Worm (Caenorhabditis elegans) whole organism, L2 larva: ENCODE data around the gene C05D2.8.

Experiments used
- C34F6.9 ChIP-seq: fragments of 150-350 bp; optimal IDR thresholded peaks from 2 replicates; lab custom pipeline; 2014; ENCODE audit warnings: missing biosample characterization, missing genetic modification characterization
- F13H6.1 ChIP-seq: sonication (generic microtip); optimal IDR thresholded peaks from 2 replicates; lab custom pipeline; 2016; ENCODE audit warnings: missing genetic modification characterization, missing compliant biosample characterization
- R02D3.7 ChIP-seq: fragments of 150-350 bp; optimal IDR thresholded peaks from 2 replicates; lab custom pipeline; 2014; ENCODE audit warnings: missing biosample characterization, missing genetic modification characterization
- Y55F3AM.14 ChIP-seq: fragments of 200-800 bp; sonication (Bioruptor generic); optimal IDR thresholded peaks from 2 replicates; lab custom pipeline; 2018; ENCODE audit warnings: mild to moderate bottlenecking, missing genetic modification characterization, missing compliant biosample characterization
- alr-1 ChIP-seq: fragments of 150-350 bp; optimal IDR thresholded peaks from 2 replicates; lab custom pipeline; 2014; ENCODE audit warnings: missing biosample characterization, missing genetic modification characterization
- aly-2 ChIP-seq: fragments of 150-350 bp; optimal IDR thresholded peaks from 2 replicates; lab custom pipeline; 2014; ENCODE audit warnings: missing biosample characterization, missing genetic modification characterization
- ama-1 ChIP-seq: fragments of 150-350 bp; optimal IDR thresholded peaks from 2 replicates; lab custom pipeline; 2018; ENCODE audit warnings: inconsistent platforms
- blmp-1 ChIP-seq: sonication (generic microtip); optimal IDR thresholded peaks from 2 replicates; lab custom pipeline; 2017; ENCODE audit warnings: missing genetic modification characterization, mild to moderate bottlenecking, missing compliant biosample characterization, antibody characterized with exemption, moderate library complexity; ENCODE audit not compliant: insufficient read depth
- ceh-16 ChIP-seq: fragments of 150-350 bp; optimal IDR thresholded peaks from 2 replicates; lab custom pipeline; 2014; ENCODE audit warnings: missing biosample characterization, missing genetic modification characterization
- ceh-82 ChIP-seq: fragments of 150-350 bp; optimal IDR thresholded peaks from 2 replicates; lab custom pipeline; 2014; ENCODE audit warnings: missing biosample characterization, missing genetic modification characterization
- crh-2 ChIP-seq: sonication (generic microtip); optimal IDR thresholded peaks from 2 replicates; lab custom pipeline; 2017; ENCODE audit warnings: missing biosample characterization, missing genetic modification characterization
- elt-3 ChIP-seq: sonication (generic microtip); optimal IDR thresholded peaks from 2 replicates; lab custom pipeline; 2017; ENCODE audit warnings: missing biosample characterization, missing genetic modification characterization
- fos-1 ChIP-seq: fragments of 150-350 bp; optimal IDR thresholded peaks from 2 replicates; lab custom pipeline; 2014; ENCODE audit warnings: missing biosample characterization, missing genetic modification characterization
- gmeb-1 ChIP-seq: fragments of 150-350 bp; optimal IDR thresholded peaks from 2 replicates; lab custom pipeline; 2014; ENCODE audit warnings: missing biosample characterization, missing genetic modification characterization
- lin-11 ChIP-seq: fragments of 150-350 bp; sonication (generic microtip); optimal IDR thresholded peaks from 2 replicates; lab custom pipeline; 2014; ENCODE audit warnings: missing biosample characterization, missing genetic modification characterization, inconsistent platforms, mixed read lengths
- lin-13 ChIP-seq: fragments of 150-350 bp; optimal IDR thresholded peaks from 2 replicates; lab custom pipeline; 2014; ENCODE audit warnings: missing biosample characterization, missing genetic modification reagents, missing genetic modification characterization
- lin-39 ChIP-seq: fragments of 150-350 bp; optimal IDR thresholded peaks from 2 replicates; lab custom pipeline; 2014; ENCODE audit warnings: missing biosample characterization, missing genetic modification reagents, missing genetic modification characterization
- lsy-2 ChIP-seq, 2 experiments: fragments of 150-350 bp in 1 of 2; sonication (generic microtip) in 1 of 2; optimal IDR thresholded peaks; 2 replicates each; lab custom pipeline; 2014 to 2017; ENCODE audit warnings: missing biosample characterization in 2 of 2, missing genetic modification characterization in 2 of 2
- mab-5 ChIP-seq: fragments of 150-350 bp; optimal IDR thresholded peaks from 2 replicates; lab custom pipeline; 2014; ENCODE audit warnings: missing biosample characterization, missing genetic modification characterization
- mbf-1 ChIP-seq: sonication (generic microtip); optimal IDR thresholded peaks from 2 replicates; lab custom pipeline; 2017; ENCODE audit warnings: missing biosample characterization, missing genetic modification characterization
- mdl-1 ChIP-seq, 2 experiments: fragments of 150-350 bp in 1 of 2; sonication (generic microtip) in 1 of 2; optimal IDR thresholded peaks; 2 replicates each; lab custom pipeline; 2017; ENCODE audit warnings: missing biosample characterization in 2 of 2, missing genetic modification characterization in 2 of 2
- nhr-10 ChIP-seq: sonication (generic microtip); optimal IDR thresholded peaks from 2 replicates; lab custom pipeline; 2017; ENCODE audit warnings: missing biosample characterization, missing genetic modification characterization
- nhr-11 ChIP-seq: fragments of 150-350 bp; optimal IDR thresholded peaks from 2 replicates; lab custom pipeline; 2014; ENCODE audit warnings: missing biosample characterization, missing genetic modification characterization
- nhr-12 ChIP-seq: fragments of 150-350 bp; optimal IDR thresholded peaks from 2 replicates; lab custom pipeline; 2014; ENCODE audit warnings: missing biosample characterization, missing genetic modification characterization
- nhr-129 ChIP-seq: fragments of 150-350 bp; optimal IDR thresholded peaks from 2 replicates; lab custom pipeline; 2014; ENCODE audit warnings: missing biosample characterization, missing genetic modification characterization
- nhr-21 ChIP-seq: fragments of 150-350 bp; optimal IDR thresholded peaks from 2 replicates; lab custom pipeline; 2014; ENCODE audit warnings: missing biosample characterization, missing genetic modification characterization
- nhr-23 ChIP-seq: fragments of 150-350 bp; optimal IDR thresholded peaks from 2 replicates; lab custom pipeline; 2014; ENCODE audit warnings: missing biosample characterization, missing genetic modification reagents, missing genetic modification characterization
- nhr-237 ChIP-seq: fragments of 150-350 bp; optimal IDR thresholded peaks from 2 replicates; lab custom pipeline; 2014; ENCODE audit warnings: missing biosample characterization, missing genetic modification characterization
- nhr-25 ChIP-seq: fragments of 150-350 bp; sonication (generic microtip); optimal IDR thresholded peaks from 3 replicates; lab custom pipeline; 2014; ENCODE audit warnings: missing biosample characterization, missing genetic modification characterization
- nhr-6 ChIP-seq: fragments of 150-350 bp; optimal IDR thresholded peaks from 2 replicates; lab custom pipeline; 2014; ENCODE audit warnings: missing biosample characterization, missing genetic modification characterization
- peb-1 ChIP-seq: fragments of 150-350 bp; optimal IDR thresholded peaks from 2 replicates; lab custom pipeline; 2014; ENCODE audit warnings: missing biosample characterization, missing genetic modification characterization
- sem-4 ChIP-seq: fragments of 150-350 bp; optimal IDR thresholded peaks from 2 replicates; lab custom pipeline; 2014; ENCODE audit warnings: missing biosample characterization, missing genetic modification reagents, missing genetic modification characterization
- skn-1 ChIP-seq: sonication (generic microtip); optimal IDR thresholded peaks from 2 replicates; lab custom pipeline; 2017; ENCODE audit warnings: missing biosample characterization, missing genetic modification characterization
- sma-3 ChIP-seq: sonication (generic microtip); optimal IDR thresholded peaks from 2 replicates; lab custom pipeline; 2016; ENCODE audit warnings: missing genetic modification reagents, missing genetic modification characterization, missing compliant biosample characterization
- sma-9 ChIP-seq, 2 experiments: fragments of 150-350 bp in 1 of 2; sonication (generic microtip) in 1 of 2; optimal IDR thresholded peaks; 2 replicates each; lab custom pipeline; 2014 to 2016; ENCODE audit warnings: missing genetic modification characterization in 2 of 2, mild to moderate bottlenecking in 1 of 2, missing biosample characterization in 1 of 2, missing compliant biosample characterization in 1 of 2, missing genetic modification reagents in 1 of 2, moderate library complexity in 1 of 2
- snpc-4 ChIP-seq: fragments of 150-350 bp; optimal IDR thresholded peaks from 2 replicates; lab custom pipeline; 2014; ENCODE audit warnings: missing biosample characterization, missing genetic modification characterization
- unc-39 ChIP-seq: fragments of 150-350 bp; optimal IDR thresholded peaks from 2 replicates; lab custom pipeline; 2014; ENCODE audit warnings: missing biosample characterization, missing genetic modification characterization
- unc-55 ChIP-seq: fragments of 150-350 bp; sonication (generic microtip); optimal IDR thresholded peaks from 3 replicates; lab custom pipeline; 2014; ENCODE audit warnings: missing biosample characterization, missing genetic modification reagents, missing genetic modification characterization
- unc-62 ChIP-seq: fragments of 150-350 bp; optimal IDR thresholded peaks from 2 replicates; lab custom pipeline; 2014; ENCODE audit warnings: missing biosample characterization, missing genetic modification reagents, missing genetic modification characterization
- zag-1 ChIP-seq: fragments of 150-350 bp; optimal IDR thresholded peaks from 2 replicates; lab custom pipeline; 2014; ENCODE audit warnings: missing biosample characterization, missing genetic modification characterization
- ztf-1 ChIP-seq: fragments of 200-800 bp; sonication (Bioruptor generic); conservative IDR thresholded peaks from 2 replicates; pipeline ENCODE4 v1.3.6; 2022; ENCODE audit warnings: missing genetic modification characterization, missing compliant biosample characterization
- ztf-4 ChIP-seq: fragments of 150-350 bp; optimal IDR thresholded peaks from 2 replicates; lab custom pipeline; 2014; ENCODE audit warnings: missing biosample characterization, missing genetic modification characterization

Gene C05D2.8

DNA sequence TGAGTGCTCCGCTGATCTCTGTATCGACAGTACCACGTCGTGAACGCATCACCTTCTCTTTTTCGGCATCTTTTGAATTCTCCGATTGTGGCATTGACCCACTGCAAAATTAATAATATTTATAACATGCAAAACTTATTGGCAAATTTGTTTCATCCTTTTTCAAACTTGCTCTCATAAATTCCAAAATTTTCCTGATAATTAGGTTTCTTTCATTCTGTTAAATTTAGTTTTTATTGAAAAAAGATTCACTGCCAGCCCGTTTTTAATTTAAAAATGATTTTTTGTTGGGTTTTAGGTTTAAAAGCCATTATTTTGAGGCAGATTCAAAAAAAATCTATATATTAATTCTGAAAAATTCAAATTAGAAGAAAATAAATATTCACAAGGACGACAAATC is 10.2 kb downstream of the C05D2.8 start, which contains the start of gene wdr-37:
Gene wdr-37 (minus strand): TSS at position 101 of the 400 bp plus-strand sequence.
- TF ChIP-seq nhr-11 (tag; lab: Kevin White, UChicago): no peak
- TF ChIP-seq nhr-25 (tag; lab: Kevin White, UChicago): peak; percentile 5
- no peak for TF ChIP-seq unc-62
- no peak for TF ChIP-seq aly-2 (tag; lab: Kevin White, UChicago)

DNA sequence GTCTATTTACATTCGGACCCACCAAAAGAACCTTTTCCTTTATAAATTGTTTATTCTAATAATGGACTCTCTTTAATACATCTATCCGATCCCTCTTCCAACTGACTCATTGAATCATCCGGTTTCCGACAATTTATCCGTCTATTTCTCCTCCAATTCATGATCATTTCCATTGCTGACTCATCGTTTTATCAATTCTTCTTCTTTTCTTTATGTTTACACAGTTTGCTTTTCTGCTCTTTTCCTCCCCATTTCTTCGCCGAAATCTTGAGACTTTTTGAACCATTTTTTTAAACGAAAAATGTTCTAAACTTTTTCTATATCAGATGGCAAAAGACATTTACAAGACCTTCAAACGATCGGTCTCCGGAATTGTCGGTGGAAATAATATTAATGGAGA is 14.7 kb downstream of the C05D2.8 start, which contains the start of gene ced-6:
Gene ced-6 (plus strand): TSS at position 327 of the 400 bp plus-strand sequence.
- TF ChIP-seq ama-1 (lab: Kevin White, UChicago) (no peak), nhr-12 (tag; lab: Kevin White, UChicago) (no peak), F13H6.1 (tag; lab: Kevin White, UChicago) (no peak), sma-3 (GFP tag; lab: Kevin White, UChicago) (peak; percentile 9), unc-39 (tag; lab: Kevin White, UChicago) (no peak), unc-62 (no peak), ztf-4 (tag; lab: Kevin White, UChicago) (no peak), Y55F3AM.14 (GFP tag; lab: Kevin White, UChicago) (no peak), mab-5 (tag; lab: Kevin White, UChicago) (no peak), lsy-2 (tag; optimal IDR thresholded peaks at IDR 0.05; lab: Kevin White, UChicago) (no peak), alr-1 (no peak), sem-4 (tag; lab: Kevin White, UChicago) (no peak), skn-1 (no peak), zag-1 (tag; lab: Kevin White, UChicago) (no peak), nhr-25 (tag; lab: Kevin White, UChicago) (no peak), aly-2 (tag; lab: Kevin White, UChicago) (no peak), fos-1 (tag; lab: Kevin White, UChicago) (peak; percentile 73), lin-13 (GFP tag; lab: Kevin White, UChicago) (no peak)
- TF ChIP-seq, all 48 proteins: peak for 2

- TF ChIP-seq ceh-82 (tag; lab: Kevin White, UChicago): no peak
- peak; percentile 19 for TF ChIP-seq fos-1 (tag; lab: Kevin White, UChicago)
- TF ChIP-seq aly-2 (tag; lab: Kevin White, UChicago): no peak
- no peak for TF ChIP-seq R02D3.7 (tag; lab: Kevin White, UChicago)
- TF ChIP-seq nhr-23 (tag; lab: Kevin White, UChicago): no peak
- TF ChIP-seq nhr-6 (tag; lab: Kevin White, UChicago): no peak
- TF ChIP-seq sma-3 (GFP tag; lab: Kevin White, UChicago): peak; percentile 43
- TF ChIP-seq mbf-1 (tag; lab: Kevin White, UChicago): no peak
- no peak for TF ChIP-seq crh-2 (tag; lab: Kevin White, UChicago)
- TF ChIP-seq sma-9 (GFP tag; optimal IDR thresholded peaks at IDR 0.05; lab: Kevin White, UChicago): peak; percentile 7
- TF ChIP-seq sma-9 (tag; optimal IDR thresholded peaks at IDR 0.05; lab: Kevin White, UChicago): no peak
- TF ChIP-seq nhr-21: peak; percentile 30
- no peak for TF ChIP-seq nhr-10 (tag; lab: Kevin White, UChicago)
- TF ChIP-seq nhr-11 (tag; lab: Kevin White, UChicago): no peak
- no peak for TF ChIP-seq zag-1 (tag; lab: Kevin White, UChicago)
- peak; percentile 71 for TF ChIP-seq nhr-25 (tag; lab: Kevin White, UChicago)
Observed at ce11 chrIII:5594350-5594749, 15.8 kb downstream of the C05D2.8 start.

- TF ChIP-seq nhr-23 (tag; lab: Kevin White, UChicago): no peak
- peak; percentile 80 for TF ChIP-seq lin-11
- TF ChIP-seq unc-55 (GFP tag; lab: Kevin White, UChicago): peak; percentile 89
- TF ChIP-seq ztf-1 (GFP tag; lab: Robert Waterston, UW): no peak
- TF ChIP-seq nhr-21: peak; percentile 16
- TF ChIP-seq nhr-10 (tag; lab: Kevin White, UChicago): no peak
- TF ChIP-seq lin-13 (GFP tag; lab: Kevin White, UChicago): peak; percentile 77
- no peak for TF ChIP-seq peb-1 (tag; lab: Kevin White, UChicago)
- TF ChIP-seq mdl-1 (tag; optimal IDR thresholded peaks at IDR 0.05; lab: Kevin White, UChicago): no peak
- peak; percentile 6 for TF ChIP-seq F13H6.1 (tag; lab: Kevin White, UChicago)
- peak; percentile 4 for TF ChIP-seq ceh-16 (tag; lab: Kevin White, UChicago)
- TF ChIP-seq fos-1 (tag; lab: Kevin White, UChicago): peak; percentile 17
- peak; percentile 53 for TF ChIP-seq R02D3.7 (tag; lab: Kevin White, UChicago)
- peak; percentile 80 for TF ChIP-seq gmeb-1 (tag; lab: Kevin White, UChicago)
- no peak for TF ChIP-seq nhr-237 (tag; lab: Kevin White, UChicago)
- peak; percentile 17 for TF ChIP-seq snpc-4 (tag; lab: Kevin White, UChicago)
- no peak for TF ChIP-seq Y55F3AM.14 (GFP tag; lab: Kevin White, UChicago)
- TF ChIP-seq crh-2 (tag; lab: Kevin White, UChicago): peak; percentile 57
- peak; percentile 33 for TF ChIP-seq blmp-1 (tag; lab: Kevin White, UChicago)
- TF ChIP-seq sma-3 (GFP tag; lab: Kevin White, UChicago): peak; percentile 57
- TF ChIP-seq C34F6.9: peak; percentile 84
- no peak for TF ChIP-seq sem-4 (tag; lab: Kevin White, UChicago)
- peak; percentile 28 for TF ChIP-seq nhr-129 (tag; lab: Kevin White, UChicago)
- no peak for TF ChIP-seq ceh-82 (tag; lab: Kevin White, UChicago)
- TF ChIP-seq lsy-2 (tag; optimal IDR thresholded peaks at IDR 0.05; lab: Kevin White, UChicago): peak; percentile 29 to 85
- TF ChIP-seq elt-3 (tag; lab: Kevin White, UChicago): no peak
- TF ChIP-seq nhr-25 (tag; lab: Kevin White, UChicago): peak; percentile 23
- TF ChIP-seq sma-9 (GFP tag; optimal IDR thresholded peaks at IDR 0.05; lab: Kevin White, UChicago): peak; percentile 38
- no peak for TF ChIP-seq sma-9 (tag; optimal IDR thresholded peaks at IDR 0.05; lab: Kevin White, UChicago)
- TF ChIP-seq nhr-6 (tag; lab: Kevin White, UChicago): no peak
- no peak for TF ChIP-seq lin-39 (tag; lab: Kevin White, UChicago)
- no peak for TF ChIP-seq unc-39 (tag; lab: Kevin White, UChicago)
Observed at ce11 chrIII:5591668-5592149, 18.4 kb downstream of the C05D2.8 start, which contains the start of the genes ddx-15 and ucr-1. ddx-15 (minus strand) TSS chrIII:5591718. ucr-1 (plus strand) TSS chrIII:5592135.
